Fruit fly (Drosophila melanogaster) whole organism, wandering third instar larva: ENCODE measurements around the gene CG15034.

Experiments used
- Abd-B ChIP-seq: fragments of >200 bp; optimal IDR thresholded peaks from 2 replicates; lab custom pipeline; 2017; ENCODE audit warnings: missing biosample characterization, missing genetic modification characterization
- CG32264 ChIP-seq: fragments of 200-800 bp; sonication (Bioruptor generic); optimal IDR thresholded peaks from 2 replicates; lab custom pipeline; 2016; ENCODE audit warnings: missing biosample characterization, missing genetic modification characterization
- CrebA ChIP-seq: fragments of 200-800 bp; sonication (Bioruptor generic); optimal IDR thresholded peaks from 2 replicates; lab custom pipeline; 2016; ENCODE audit warnings: missing biosample characterization, mild to moderate bottlenecking, missing genetic modification characterization, borderline replicate concordance
- Dfd ChIP-seq: fragments of >200 bp; optimal IDR thresholded peaks from 2 replicates; lab custom pipeline; 2017; ENCODE audit warnings: missing biosample characterization, missing genetic modification characterization
- Dif ChIP-seq: fragments of 200-275, 200-300 bp; sonication (Bioruptor generic); optimal IDR thresholded peaks from 2 replicates; lab custom pipeline; 2018; ENCODE audit warnings: missing biosample characterization, missing genetic modification characterization; ENCODE audit not compliant: partially characterized antibody
- GATAd ChIP-seq: sonication (Bioruptor generic); optimal IDR thresholded peaks from 2 replicates; lab custom pipeline; 2016; ENCODE audit warnings: missing biosample characterization, missing genetic modification characterization
- HLH106 ChIP-seq: fragments of 200-800 bp; optimal IDR thresholded peaks from 3 replicates; lab custom pipeline; 2019; ENCODE audit warnings: missing biosample characterization, mild to moderate bottlenecking, missing genetic modification characterization, moderate library complexity
- Hr78 ChIP-seq: fragments of >200 bp; optimal IDR thresholded peaks from 2 replicates; lab custom pipeline; 2017; ENCODE audit warnings: missing biosample characterization, missing genetic modification characterization
- Hr83 ChIP-seq: fragments of 200-300 bp; sonication (Bioruptor generic); optimal IDR thresholded peaks from 2 replicates; lab custom pipeline; 2016; ENCODE audit warnings: missing biosample characterization, mild to moderate bottlenecking, missing genetic modification characterization, moderate library complexity; ENCODE audit not compliant: poor library complexity, severe bottlenecking
- N ChIP-seq: fragments of >200 bp; optimal IDR thresholded peaks from 2 replicates; lab custom pipeline; 2018; ENCODE audit warnings: missing biosample characterization, missing external identifiers, missing genetic modification characterization
- OdsH ChIP-seq: fragments of 200-800 bp; sonication (Bioruptor generic); optimal IDR thresholded peaks from 2 replicates; lab custom pipeline; 2016; ENCODE audit warnings: missing biosample characterization, mild to moderate bottlenecking, missing genetic modification characterization
- Rel ChIP-seq, 2 experiments: fragments of 200-800 bp; sonication (Bioruptor generic) in 1 of 2; optimal IDR thresholded peaks; 2 replicates in 1 of 2; 3 replicates in 1 of 2; lab custom pipeline; 2016 to 2019; ENCODE audit warnings: mild to moderate bottlenecking in 2 of 2, missing biosample characterization in 2 of 2, missing genetic modification characterization in 2 of 2, moderate library complexity in 1 of 2
- Vsx2 ChIP-seq: fragments of 200-300, 225-300 bp; sonication (Bioruptor generic); optimal IDR thresholded peaks from 2 replicates; lab custom pipeline; 2018; ENCODE audit warnings: missing biosample characterization, missing genetic modification characterization; ENCODE audit not compliant: partially characterized antibody
- br ChIP-seq: fragments of 200-800 bp; sonication (Bioruptor generic); optimal IDR thresholded peaks from 2 replicates; lab custom pipeline; 2016; ENCODE audit warnings: missing biosample characterization, missing genetic modification characterization
- brk ChIP-seq: fragments of 200-800 bp; sonication (Bioruptor generic); optimal IDR thresholded peaks from 2 replicates; lab custom pipeline; 2016; ENCODE audit warnings: missing biosample characterization, mild to moderate bottlenecking, missing genetic modification characterization
- dl ChIP-seq, 2 experiments: fragments of 175-275, 200-275 bp in 1 of 2; fragments of 200-275 bp in 1 of 2; sonication (Bioruptor generic); optimal IDR thresholded peaks; lab custom pipeline; 2018; ENCODE audit warnings: mild to moderate bottlenecking in 2 of 2, missing biosample characterization in 2 of 2, missing genetic modification characterization in 2 of 2, moderate library complexity in 2 of 2; ENCODE audit not compliant: partially characterized antibody in 2 of 2, insufficient read depth in 1 of 2
- dsf ChIP-seq: sonication (Bioruptor generic); optimal IDR thresholded peaks from 2 replicates; lab custom pipeline; 2016; ENCODE audit warnings: missing biosample characterization, missing genetic modification characterization, borderline replicate concordance
- foxo ChIP-seq, 2 experiments: fragments of 200-800 bp; sonication (Bioruptor generic); optimal IDR thresholded peaks; 2 replicates in 1 of 2; 3 replicates in 1 of 2; lab custom pipeline; 2016 to 2017; ENCODE audit warnings: missing biosample characterization in 2 of 2, missing genetic modification characterization in 2 of 2
- h ChIP-seq: fragments of 200-800 bp; sonication (Bioruptor generic); optimal IDR thresholded peaks from 3 replicates; lab custom pipeline; 2016; ENCODE audit warnings: missing biosample characterization, mild to moderate bottlenecking, missing genetic modification characterization
- lola ChIP-seq: fragments of >200 bp; optimal IDR thresholded peaks from 2 replicates; lab custom pipeline; 2017; ENCODE audit warnings: missing biosample characterization, missing genetic modification characterization
- pan ChIP-seq: fragments of >200 bp; optimal IDR thresholded peaks from 2 replicates; lab custom pipeline; 2017
- psq ChIP-seq: fragments of 200-800 bp; sonication (Bioruptor generic); optimal IDR thresholded peaks from 3 replicates; lab custom pipeline; 2017; ENCODE audit warnings: missing biosample characterization, mild to moderate bottlenecking, missing genetic modification characterization, moderate library complexity
- rgr ChIP-seq: fragments of 200-800 bp; sonication (Bioruptor generic); optimal IDR thresholded peaks from 3 replicates; lab custom pipeline; 2016; ENCODE audit warnings: missing biosample characterization, mild to moderate bottlenecking, missing genetic modification characterization
- sage ChIP-seq: fragments of 200-800 bp; sonication (Bioruptor generic); optimal IDR thresholded peaks from 2 replicates; lab custom pipeline; 2016; ENCODE audit warnings: missing biosample characterization, mild to moderate bottlenecking, missing genetic modification characterization
- sv ChIP-seq: fragments of 200-800 bp; sonication (Bioruptor generic); optimal IDR thresholded peaks from 3 replicates; lab custom pipeline; 2016; ENCODE audit warnings: missing biosample characterization, missing genetic modification characterization
- tai ChIP-seq: sonication (Bioruptor generic); optimal IDR thresholded peaks from 2 replicates; lab custom pipeline; 2016; ENCODE audit warnings: missing biosample characterization, missing genetic modification characterization
- usp ChIP-seq: fragments of >200 bp; optimal IDR thresholded peaks from 2 replicates; lab custom pipeline; 2017; ENCODE audit warnings: missing biosample characterization, missing genetic modification characterization
- woc ChIP-seq: sonication (Bioruptor generic); optimal IDR thresholded peaks from 2 replicates; lab custom pipeline; 2016; ENCODE audit warnings: missing biosample characterization, mild to moderate bottlenecking, missing genetic modification characterization

CG15034 gene

dm6 chrX:7377840-7378239 is 30.5 kb upstream of the CG15034 start, which contains the start of gene CheA7a:
CheA7a (plus strand) TSS chrX:7378140.
- TF ChIP-seq rgr, result no peak
- TF ChIP-seq GATAd (GFP tag; lab: Kevin White, UChicago), result no peak
- no peak for TF ChIP-seq tai (GFP tag; lab: Kevin White, UChicago)
- TF ChIP-seq dsf, result no peak
- TF ChIP-seq brk, result no peak
- no peak for TF ChIP-seq sv (GFP tag; lab: Kevin White, UChicago)
- no peak for TF ChIP-seq foxo (GFP tag; optimal IDR thresholded peaks at IDR 0.05; lab: Kevin White, UChicago)
- TF ChIP-seq Vsx2 (GFP tag; lab: Kevin White, UChicago), result no peak
- TF ChIP-seq HLH106 (tag; lab: Kevin White, UChicago), result no peak
- no peak for TF ChIP-seq Dif (GFP tag; lab: Kevin White, UChicago)
- TF ChIP-seq h (GFP tag; lab: Kevin White, UChicago), result no peak
- no peak for TF ChIP-seq dl (GFP tag; optimal IDR thresholded peaks at IDR 0.05; lab: Kevin White, UChicago; ENCODE audit: insufficient read depth in 1 of 2, partially characterized antibody in 2 of 2)
- no peak for TF ChIP-seq CG32264
- no peak for TF ChIP-seq Abd-B
- TF ChIP-seq N (GFP tag; lab: Kevin White, UChicago), result no peak

dm6 chrX:7372475-7372874 is 25.2 kb upstream of the CG15034 start:
- TF ChIP-seq foxo (GFP tag; optimal IDR thresholded peaks at IDR 0.05; lab: Kevin White, UChicago) (peak in 1 of 2 experiments; percentile 9), h (GFP tag; lab: Kevin White, UChicago) (peak; percentile 16), sage (GFP tag; lab: Kevin White, UChicago) (no peak), Vsx2 (GFP tag; lab: Kevin White, UChicago) (no peak), HLH106 (tag; lab: Kevin White, UChicago) (peak; percentile 8), br (GFP tag; lab: Kevin White, UChicago) (no peak)

DNA sequence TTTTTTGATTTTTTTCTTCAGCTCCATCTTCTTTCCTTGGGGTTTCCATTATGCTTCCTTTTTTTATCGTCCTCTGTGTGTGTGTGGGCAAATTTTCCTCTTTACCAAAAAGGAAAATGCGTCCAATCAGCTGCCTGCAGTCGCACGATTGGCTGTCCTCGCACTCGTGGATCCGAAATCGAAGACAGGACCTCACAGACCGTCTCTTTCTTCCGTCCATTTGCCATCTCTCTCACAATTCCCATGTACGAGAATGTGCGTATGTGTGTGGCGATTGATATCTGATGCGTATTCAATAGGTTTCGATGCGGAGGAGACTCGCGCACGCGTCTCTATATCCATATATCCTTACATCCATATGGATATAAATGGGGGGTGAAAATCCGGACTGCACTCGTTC is 21.1 kb upstream of the CG15034 start:
- no peak for TF ChIP-seq OdsH
- no peak for TF ChIP-seq psq (GFP tag; lab: Kevin White, UChicago)
- TF ChIP-seq dsf, result no peak
- TF ChIP-seq woc (GFP tag; lab: Kevin White, UChicago), result no peak
- no peak for TF ChIP-seq Vsx2 (GFP tag; lab: Kevin White, UChicago)
- TF ChIP-seq CG32264, result no peak
- TF ChIP-seq Dfd, result no peak
- no peak for TF ChIP-seq rgr
- TF ChIP-seq pan, result no peak
- TF ChIP-seq CrebA (GFP tag; lab: Kevin White, UChicago), result no peak
- TF ChIP-seq usp (GFP tag; lab: Kevin White, UChicago), result no peak
- TF ChIP-seq sv (GFP tag; lab: Kevin White, UChicago), result no peak
- no peak for TF ChIP-seq h (GFP tag; lab: Kevin White, UChicago)
- no peak for TF ChIP-seq GATAd (GFP tag; lab: Kevin White, UChicago)
- no peak for TF ChIP-seq tai (GFP tag; lab: Kevin White, UChicago)
- TF ChIP-seq lola, result no peak
- no peak for TF ChIP-seq Dif (GFP tag; lab: Kevin White, UChicago)
- TF ChIP-seq, all 38 proteins: peak for 0

- no peak for TF ChIP-seq Rel (GFP tag; optimal IDR thresholded peaks at IDR 0.05; lab: Kevin White, UChicago)
- TF ChIP-seq Rel (tag; optimal IDR thresholded peaks at IDR 0.05; lab: Kevin White, UChicago), result no peak
- TF ChIP-seq dsf, result no peak
- no peak for TF ChIP-seq HLH106 (tag; lab: Kevin White, UChicago)
- no peak for TF ChIP-seq GATAd (GFP tag; lab: Kevin White, UChicago)
- TF ChIP-seq lola, result no peak
- TF ChIP-seq h (GFP tag; lab: Kevin White, UChicago), result no peak
- no peak for TF ChIP-seq foxo (GFP tag; optimal IDR thresholded peaks at IDR 0.05; lab: Kevin White, UChicago)
- TF ChIP-seq OdsH, result no peak
Measured at dm6 chrX:7358496-7358895, 11.2 kb upstream of the CG15034 start, which contains the start of gene CG1999. CG1999 (plus strand) TSS chrX:7358796.

dm6 chrX:7349963-7350362 is 2.7 kb upstream of the CG15034 start:
- TF ChIP-seq Hr78 (GFP tag; lab: Kevin White, UChicago) (no peak), N (GFP tag; lab: Kevin White, UChicago) (no peak), sage (GFP tag; lab: Kevin White, UChicago) (no peak), Rel (GFP tag; optimal IDR thresholded peaks at IDR 0.05; lab: Kevin White, UChicago) (no peak), Rel (tag; optimal IDR thresholded peaks at IDR 0.05; lab: Kevin White, UChicago) (no peak), Dfd (no peak), woc (GFP tag; lab: Kevin White, UChicago) (no peak), h (GFP tag; lab: Kevin White, UChicago) (no peak), OdsH (no peak), GATAd (GFP tag; lab: Kevin White, UChicago) (no peak), foxo (GFP tag; optimal IDR thresholded peaks at IDR 0.05; lab: Kevin White, UChicago) (no peak), dl (GFP tag; optimal IDR thresholded peaks at IDR 0.05; lab: Kevin White, UChicago; ENCODE audit: insufficient read depth in 1 of 2, partially characterized antibody in 2 of 2) (no peak), rgr (no peak), HLH106 (tag; lab: Kevin White, UChicago) (no peak), brk (no peak), Hr83 (GFP tag; lab: Kevin White, UChicago) (no peak)
- TF ChIP-seq, all 38 proteins: peak for 0
